Fruit fly (Drosophila melanogaster) whole organism, prepupa: ENCODE data around the gene Polr2G.

Experiments
- CG10669 ChIP-seq: fragments of 200-800 bp; sonication (Bioruptor generic); optimal IDR thresholded peaks from 3 replicates; lab custom pipeline; 2018; ENCODE audit warnings: missing biosample characterization, mild to moderate bottlenecking, missing genetic modification characterization, moderate library complexity
- CG11762 ChIP-seq: fragments of 200-800 bp; sonication (Bioruptor generic); optimal IDR thresholded peaks from 3 replicates; lab custom pipeline; 2016; ENCODE audit warnings: missing biosample characterization, missing genetic modification characterization; ENCODE audit not compliant: insufficient read depth
- CG1621 ChIP-seq: fragments of 200-800 bp; sonication (Bioruptor generic); optimal IDR thresholded peaks from 3 replicates; lab custom pipeline; 2018; ENCODE audit warnings: missing biosample characterization, mild to moderate bottlenecking, missing genetic modification characterization
- CG16779 ChIP-seq: fragments of 200-800 bp; sonication (Bioruptor generic); optimal IDR thresholded peaks from 3 replicates; lab custom pipeline; 2017; ENCODE audit warnings: missing biosample characterization, mild to moderate bottlenecking, missing genetic modification characterization
- CG3032 ChIP-seq: fragments of 200-800 bp; optimal IDR thresholded peaks from 2 replicates; lab custom pipeline; 2019; ENCODE audit warnings: missing biosample characterization, mild to moderate bottlenecking, missing genetic modification characterization, moderate library complexity
- CG31627 ChIP-seq: fragments of 200-800 bp; sonication (Bioruptor generic); optimal IDR thresholded peaks from 3 replicates; lab custom pipeline; 2016; ENCODE audit warnings: missing biosample characterization, missing genetic modification characterization
- CG32006 ChIP-seq: fragments of 200-800 bp; sonication (Bioruptor generic); optimal IDR thresholded peaks from 3 replicates; lab custom pipeline; 2017; ENCODE audit warnings: missing biosample characterization, mild to moderate bottlenecking, missing genetic modification characterization
- CG34406 ChIP-seq: fragments of 200-800 bp; sonication (Bioruptor generic); optimal IDR thresholded peaks from 3 replicates; lab custom pipeline; 2016; ENCODE audit warnings: missing biosample characterization, missing genetic modification characterization
- CG3919 ChIP-seq: fragments of 200-800 bp; sonication (Bioruptor generic); optimal IDR thresholded peaks from 3 replicates; lab custom pipeline; 2016; ENCODE audit warnings: missing biosample characterization, missing genetic modification characterization
- CG6163 ChIP-seq: fragments of 200-800 bp; sonication (Bioruptor generic); IDR thresholded peaks from 3 replicates; pipeline ENCODE4 v1.3.6; 2022; ENCODE audit warnings: missing biosample characterization, missing genetic modification characterization
- CG6276 ChIP-seq: fragments of 200-800 bp; sonication (Bioruptor generic); optimal IDR thresholded peaks from 2 replicates; lab custom pipeline; 2017; ENCODE audit warnings: missing biosample characterization, mild to moderate bottlenecking, missing genetic modification characterization
- CG6792 ChIP-seq: fragments of 200-800 bp; sonication (Bioruptor generic); optimal IDR thresholded peaks from 3 replicates; lab custom pipeline; 2016; ENCODE audit warnings: missing biosample characterization, missing genetic modification characterization
- CG6808 ChIP-seq: fragments of 200-800 bp; sonication (Bioruptor generic); optimal IDR thresholded peaks from 3 replicates; lab custom pipeline; 2017; ENCODE audit warnings: missing biosample characterization, missing genetic modification characterization, mild to moderate bottlenecking, moderate library complexity, missing genetic modification reagents
- CG8319 ChIP-seq: fragments of 200-800 bp; sonication (Bioruptor generic); optimal IDR thresholded peaks from 3 replicates; lab custom pipeline; 2016; ENCODE audit warnings: missing biosample characterization, missing genetic modification characterization
- Eip78C ChIP-seq: fragments of 200-800 bp; sonication (Bioruptor generic); peaks from one replicate; lab custom pipeline; 2016; ENCODE audit warnings: missing biosample characterization, missing genetic modification characterization
- Ets21C ChIP-seq: fragments of 200-800 bp; sonication (Bioruptor generic); optimal IDR thresholded peaks from 3 replicates; lab custom pipeline; 2016; ENCODE audit warnings: missing biosample characterization, missing genetic modification characterization
- Gug ChIP-seq: fragments of 200-800 bp; sonication (Bioruptor generic); IDR thresholded peaks from 2 replicates; pipeline ENCODE4 v1.3.6; 2022; ENCODE audit warnings: missing biosample characterization, missing genetic modification characterization
- Hr4 ChIP-seq: fragments of 200-800 bp; sonication (Bioruptor generic); optimal IDR thresholded peaks from 3 replicates; lab custom pipeline; 2016; ENCODE audit warnings: missing biosample characterization, missing genetic modification characterization
- Lpt ChIP-seq: fragments of 200-800 bp; sonication (Bioruptor generic); optimal IDR thresholded peaks from 3 replicates; lab custom pipeline; 2016; ENCODE audit warnings: missing biosample characterization, missing genetic modification characterization
- Met ChIP-seq: fragments of 200-800 bp; sonication (Bioruptor generic); optimal IDR thresholded peaks from 3 replicates; lab custom pipeline; 2016; ENCODE audit warnings: missing biosample characterization, missing genetic modification characterization
- OdsH ChIP-seq: fragments of 200-800 bp; sonication (Bioruptor generic); optimal IDR thresholded peaks from 3 replicates; lab custom pipeline; 2016; ENCODE audit warnings: missing biosample characterization, missing genetic modification characterization
- Sox102F ChIP-seq: fragments of 200-800 bp; sonication (Bioruptor generic); optimal IDR thresholded peaks from 2 replicates; lab custom pipeline; 2016; ENCODE audit warnings: missing biosample characterization, mild to moderate bottlenecking, missing genetic modification characterization
- Sox15 ChIP-seq: fragments of 200-800 bp; sonication (Bioruptor generic); optimal IDR thresholded peaks from 3 replicates; lab custom pipeline; 2016; ENCODE audit warnings: missing biosample characterization, missing genetic modification characterization
- achi ChIP-seq: fragments of 200-800 bp; sonication (Bioruptor generic); optimal IDR thresholded peaks from 3 replicates; lab custom pipeline; 2016; ENCODE audit warnings: missing biosample characterization, missing genetic modification characterization
- cyc ChIP-seq: fragments of 200-800 bp; sonication (Bioruptor generic); optimal IDR thresholded peaks from 3 replicates; lab custom pipeline; 2016; ENCODE audit warnings: missing biosample characterization, missing genetic modification characterization
- dsx ChIP-seq: fragments of 200-800 bp; optimal IDR thresholded peaks from 3 replicates; lab custom pipeline; 2019; ENCODE audit warnings: missing biosample characterization, mild to moderate bottlenecking, missing genetic modification characterization, moderate library complexity; ENCODE audit not compliant: poor library complexity, severe bottlenecking
- esn ChIP-seq: fragments of 200-800 bp; sonication (Bioruptor generic); optimal IDR thresholded peaks from 2 replicates; lab custom pipeline; 2016; ENCODE audit warnings: missing biosample characterization, mild to moderate bottlenecking, missing genetic modification characterization, moderate library complexity
- fkh ChIP-seq: fragments of 200-800 bp; sonication (Bioruptor generic); optimal IDR thresholded peaks from 3 replicates; lab custom pipeline; 2017; ENCODE audit warnings: missing biosample characterization, mild to moderate bottlenecking, missing genetic modification characterization, moderate library complexity
- lz ChIP-seq: fragments of 200-800 bp; sonication (Bioruptor generic); optimal IDR thresholded peaks from 3 replicates; lab custom pipeline; 2016; ENCODE audit warnings: missing biosample characterization, missing genetic modification characterization
- net ChIP-seq: fragments of 200-800 bp; sonication (Bioruptor generic); optimal IDR thresholded peaks from 3 replicates; lab custom pipeline; 2016; ENCODE audit warnings: missing biosample characterization, missing genetic modification characterization
- pdm3 ChIP-seq: fragments of 200-800 bp; sonication (Bioruptor generic); optimal IDR thresholded peaks from 3 replicates; lab custom pipeline; 2016; ENCODE audit warnings: missing biosample characterization, missing genetic modification characterization
- salr ChIP-seq, 2 experiments: fragments of 200-800 bp; sonication (Bioruptor generic); optimal IDR thresholded peaks; 3 replicates each; lab custom pipeline; 2016 to 2018; ENCODE audit warnings: missing biosample characterization in 2 of 2, missing genetic modification characterization in 2 of 2, mild to moderate bottlenecking in 1 of 2
- spab ChIP-seq: fragments of 200-800 bp; sonication (Bioruptor generic); optimal IDR thresholded peaks from 2 replicates; lab custom pipeline; 2017; ENCODE audit warnings: missing biosample characterization, mild to moderate bottlenecking, missing genetic modification characterization, missing genetic modification reagents
- svp ChIP-seq: fragments of 200-800 bp; sonication (Bioruptor generic); peaks from one replicate; lab custom pipeline; 2016; ENCODE audit warnings: missing biosample characterization, missing genetic modification characterization
- topi ChIP-seq: fragments of 200-800 bp; sonication (Bioruptor generic); optimal IDR thresholded peaks from 3 replicates; lab custom pipeline; 2016; ENCODE audit warnings: missing biosample characterization, missing genetic modification characterization
- vri ChIP-seq: fragments of 200-800 bp; sonication (Bioruptor generic); optimal IDR thresholded peaks from 3 replicates; lab custom pipeline; 2016; ENCODE audit warnings: missing biosample characterization, mild to moderate bottlenecking, missing genetic modification characterization

Polr2G gene

DNA sequence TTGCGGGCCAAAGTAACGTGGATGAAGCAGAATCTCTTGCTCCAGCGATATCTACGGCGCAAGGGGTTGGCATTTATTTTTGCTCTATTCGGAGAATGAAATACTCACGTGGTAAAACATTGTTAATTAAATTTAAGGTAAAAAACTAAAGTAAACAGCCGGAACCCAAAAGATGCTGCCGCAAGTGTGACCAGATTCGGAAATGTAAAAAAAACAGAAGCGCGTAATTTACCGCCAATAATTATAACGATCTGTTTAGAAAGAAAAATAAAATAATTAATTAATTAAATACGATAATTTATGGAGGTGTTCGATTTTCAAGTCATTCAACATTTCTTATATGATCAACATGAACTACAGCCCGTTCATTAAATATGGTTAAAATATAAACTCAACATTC is at the start of gene Polr2G:
Gene Polr2G, minus strand, starts transcription at position 208 of the 400 bp plus-strand sequence.
- TF ChIP-seq CG1621, result peak; percentile 4
- TF ChIP-seq svp (GFP tag; lab: Kevin White, UChicago), result no peak
- TF ChIP-seq CG34406 (GFP tag; lab: Kevin White, UChicago), result no peak
- TF ChIP-seq fkh (GFP tag; lab: Kevin White, UChicago), result peak; percentile 75

DNA sequence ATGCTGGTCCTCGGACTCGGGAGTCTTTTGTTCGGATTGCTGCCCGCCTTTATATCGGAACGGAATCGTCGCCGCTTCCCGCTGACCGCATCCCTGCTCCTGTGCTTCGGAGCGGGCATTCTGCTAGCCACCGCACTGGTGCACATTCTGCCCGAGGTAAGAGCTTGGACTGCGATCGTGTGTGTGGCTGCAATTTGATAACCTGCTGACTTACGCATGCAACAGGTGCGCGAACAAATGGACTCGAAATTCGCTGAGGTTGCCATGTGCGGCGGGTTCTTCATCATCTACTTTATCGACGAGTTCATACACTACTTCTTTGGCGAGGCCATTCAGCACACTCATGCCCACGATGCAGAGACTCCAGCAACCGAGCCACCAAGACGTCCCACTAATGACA is 45.9 kb upstream of the Polr2G start:
- TF ChIP-seq OdsH (no peak), CG6276 (GFP tag; lab: Kevin White, UChicago) (no peak)

DNA sequence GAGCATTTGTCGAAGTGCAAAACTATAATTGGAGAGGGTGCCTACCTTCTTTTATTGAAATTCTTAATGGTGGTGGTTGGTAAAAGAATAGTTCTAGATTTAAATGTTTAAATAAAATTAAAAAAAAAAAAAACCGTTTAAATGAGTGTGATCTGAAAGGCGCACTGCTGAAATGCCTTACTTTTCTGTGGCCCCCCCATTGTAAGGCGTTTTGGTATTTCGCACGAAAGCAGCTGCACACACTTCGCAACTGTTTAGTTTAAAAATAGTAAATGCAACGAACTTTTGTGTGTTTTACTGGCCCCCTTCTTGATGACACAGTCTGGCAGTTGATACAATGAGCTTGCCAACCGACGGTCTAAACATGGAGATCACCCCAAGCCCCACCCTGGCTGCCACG is 45.4 kb upstream of the Polr2G start, which contains the start of the genes CG14864 and Zip88E:
Gene CG14864, minus strand, starts transcription at position 113 of the 400 bp plus-strand sequence.
Gene Zip88E, plus strand, starts transcription at position 237 of the 400 bp plus-strand sequence.
- TF ChIP-seq Hr4, result no peak
- TF ChIP-seq Lpt (GFP tag; lab: Kevin White, UChicago), result no peak
- no peak for TF ChIP-seq net
- no peak for TF ChIP-seq CG3919
- no peak for TF ChIP-seq cyc
- TF ChIP-seq Eip78C (GFP tag; lab: Kevin White, UChicago), result no peak
- no peak for TF ChIP-seq fkh (GFP tag; lab: Kevin White, UChicago)
- TF ChIP-seq CG11762 (GFP tag; lab: Kevin White, UChicago), result no peak
- TF ChIP-seq dsx (GFP tag; lab: Kevin White, UChicago), result no peak
- no peak for TF ChIP-seq lz (GFP tag; lab: Kevin White, UChicago)
- TF ChIP-seq Sox15 (GFP tag; lab: Kevin White, UChicago), result no peak
- no peak for TF ChIP-seq Sox102F (GFP tag; lab: Kevin White, UChicago)
- no peak for TF ChIP-seq topi
- TF ChIP-seq achi, result no peak
- TF ChIP-seq CG6163 (GFP tag; lab: Robert Waterston, UW), result no peak
- TF ChIP-seq CG3032, result no peak
- no peak for TF ChIP-seq vri (GFP tag; lab: Kevin White, UChicago)
- TF ChIP-seq CG16779 (tag; lab: Kevin White, UChicago), result no peak
- no peak for TF ChIP-seq CG6792 (GFP tag; lab: Kevin White, UChicago)
- TF ChIP-seq spab (GFP tag; lab: Kevin White, UChicago), result no peak

DNA sequence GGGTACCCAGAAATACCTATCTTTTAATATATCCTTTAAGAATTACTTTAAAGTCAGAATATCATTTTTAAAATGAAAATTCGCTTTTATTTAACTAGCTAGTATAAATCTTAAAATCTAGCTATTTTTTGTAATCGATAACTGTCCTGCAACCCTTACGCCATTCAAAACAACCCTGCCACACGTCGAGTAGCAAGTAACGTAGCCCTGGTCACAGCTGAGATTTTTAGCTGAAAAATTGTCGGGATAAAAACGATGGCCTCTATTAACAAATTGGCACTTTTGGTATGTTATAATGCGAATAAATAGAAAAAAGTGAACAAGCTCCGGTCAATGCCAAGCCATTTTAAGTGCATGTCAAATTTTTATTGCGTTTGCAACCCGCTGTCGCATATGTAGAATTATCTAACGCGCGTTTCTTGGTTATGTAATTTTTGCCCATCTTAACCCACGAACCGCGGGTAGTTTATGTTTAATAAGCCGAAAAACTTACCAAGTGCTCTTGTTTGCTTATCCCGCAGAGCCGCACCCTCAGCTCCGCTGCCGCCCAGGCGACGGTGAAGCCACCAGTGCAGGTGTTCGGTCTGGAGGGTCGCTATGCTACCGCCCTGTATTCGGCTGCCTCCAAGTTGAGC is 42.5 kb upstream of the Polr2G start, which contains the start of gene ATPsynO:
Gene ATPsynO, plus strand, starts transcription at position 186 of the 635 bp plus-strand sequence.
- no peak for TF ChIP-seq Met
- no peak for TF ChIP-seq Gug (GFP tag; lab: Robert Waterston, UW)
- TF ChIP-seq CG6792 (GFP tag; lab: Kevin White, UChicago), result no peak
- no peak for TF ChIP-seq CG31627 (GFP tag; lab: Kevin White, UChicago)
- TF ChIP-seq CG10669 (GFP tag; lab: Kevin White, UChicago), result no peak
- TF ChIP-seq pdm3 (GFP tag; lab: Kevin White, UChicago), result no peak
- peak; percentile 35 for TF ChIP-seq CG3032
- TF ChIP-seq CG32006 (GFP tag; lab: Kevin White, UChicago), result no peak
- TF ChIP-seq esn (GFP tag; lab: Kevin White, UChicago), result peak; percentile 16
- peak; percentile 93 for TF ChIP-seq vri (GFP tag; lab: Kevin White, UChicago)
- no peak for TF ChIP-seq Lpt (GFP tag; lab: Kevin White, UChicago)
- TF ChIP-seq CG11762 (GFP tag; lab: Kevin White, UChicago), result no peak
- no peak for TF ChIP-seq CG8319 (GFP tag; lab: Kevin White, UChicago)
- no peak for TF ChIP-seq net
- TF ChIP-seq salr (GFP tag; optimal IDR thresholded peaks at IDR 0.05; lab: Kevin White, UChicago), result no peak
- no peak for TF ChIP-seq CG6808 (GFP tag; lab: Kevin White, UChicago)
- TF ChIP-seq Sox15 (GFP tag; lab: Kevin White, UChicago), result no peak
- TF ChIP-seq Ets21C (GFP tag; lab: Kevin White, UChicago), result no peak
- no peak for TF ChIP-seq cyc
- TF ChIP-seq CG6163 (GFP tag; lab: Robert Waterston, UW), result no peak
